Worm (Caenorhabditis elegans): ENCODE measurements around the gene cox-5A.
A peak's percentile ranks its signal among the peaks of the same experiment; 100 is the strongest.

Gene cox-5A

ce11 chrIII:12906611-12907037 is 1.3 kb downstream of the cox-5A start (continued):
- TF ChIP-seq lir-3 (tag; optimal IDR thresholded peaks at IDR 0.05) (no peak), sdz-12 (GFP tag; optimal IDR thresholded peaks at IDR 0.05) (no peak), ZK337.2 (GFP tag; IDR thresholded peaks at IDR 0.05) (no peak), aha-1 (tag) (peak; percentile 85), lin-15B (tag; optimal IDR thresholded peaks at IDR 0.05) (no peak), T26A8.4 (GFP tag; IDR thresholded peaks at IDR 0.05) (peak; percentile 73), lim-7 (GFP tag; IDR thresholded peaks at IDR 0.05) (no peak), zfp-3 (GFP tag; conservative IDR thresholded peaks at IDR 0.05) (no peak; the same call in 1 of the 2 replicates), hlh-11 (tag; optimal IDR thresholded peaks at IDR 0.05) (peak; percentile 8), daf-8 (GFP tag; IDR thresholded peaks at IDR 0.05) (no peak), daf-16 (GFP tag; optimal IDR thresholded peaks at IDR 0.05) (no peak), daf-16 (tag; optimal IDR thresholded peaks at IDR 0.05) (peak; percentile 32), set-16 (GFP tag; IDR thresholded peaks at IDR 0.05) (no peak), unc-62 (GFP tag; optimal IDR thresholded peaks at IDR 0.05 in 1 of 2) (no peak), unc-62 (tag; optimal IDR thresholded peaks at IDR 0.05) (no peak), Y5F2A.4 (GFP tag; optimal IDR thresholded peaks at IDR 0.05) (peak; percentile 20), D1046.2 (GFP tag; IDR thresholded peaks at IDR 0.05) (no peak), egl-43 (GFP tag; IDR thresholded peaks at IDR 0.05) (no peak; the same call in 1 of the 2 replicates), aly-2 (tag; optimal IDR thresholded peaks at IDR 0.05) (no peak), lin-38 (GFP tag; IDR thresholded peaks at IDR 0.05) (peak; percentile 72), F26F4.8 (GFP tag; conservative IDR thresholded peaks at IDR 0.05) (no peak), Y48G9A.11 (GFP tag; IDR thresholded peaks at IDR 0.05) (no peak), ama-1 (optimal IDR thresholded peaks at IDR 0.05) (peak; percentile 91), daf-12 (tag; optimal IDR thresholded peaks at IDR 0.05) (no peak), zip-2 (tag; optimal IDR thresholded peaks at IDR 0.05) (peak; percentile 1), zag-1 (tag; optimal IDR thresholded peaks at IDR 0.05) (no peak), hlh-30 (tag; optimal IDR thresholded peaks at IDR 0.05; ENCODE audit: insufficient read depth) (no peak), lsy-2 (tag; optimal IDR thresholded peaks at IDR 0.05) (peak in 1 of 2 experiments; percentile 68), nhr-42 (GFP tag; IDR thresholded peaks at IDR 0.05) (no peak), ztf-7 (tag; optimal IDR thresholded peaks at IDR 0.05) (no peak), nhr-6 (tag; optimal IDR thresholded peaks at IDR 0.05) (no peak), nhr-48 (tag; optimal IDR thresholded peaks at IDR 0.05) (no peak), spr-3 (GFP tag; optimal IDR thresholded peaks at IDR 0.05) (no peak), saeg-2 (GFP tag; IDR thresholded peaks at IDR 0.05) (no peak), php-3 (GFP tag; IDR thresholded peaks at IDR 0.05) (0 out of 2 replicates have a peak, but pooled peaks have one; percentile 34), R02D3.7 (tag; optimal IDR thresholded peaks at IDR 0.05) (no peak), dve-1 (tag; optimal IDR thresholded peaks at IDR 0.05; ENCODE audit: insufficient read depth) (peak; percentile 34), jun-1 (tag; optimal IDR thresholded peaks at IDR 0.05) (no peak), ceh-82 (tag; optimal IDR thresholded peaks at IDR 0.05) (no peak), F49E8.2 (tag; optimal IDR thresholded peaks at IDR 0.05; ENCODE audit: borderline replicate concordance) (peak; percentile 26), spr-1 (tag; optimal IDR thresholded peaks at IDR 0.05) (peak; percentile 64), ctbp-1 (GFP tag; IDR thresholded peaks at IDR 0.05) (0 out of 2 replicates have a peak, but pooled peaks have one; percentile 34), ceh-20 (GFP tag; IDR thresholded peaks at IDR 0.05) (no peak), dmd-9 (GFP tag; IDR thresholded peaks at IDR 0.05) (no peak), madf-5 (GFP tag; IDR thresholded peaks at IDR 0.05) (0 out of 4 replicates have a peak, but pooled peaks of 1 of the 2 experiments have one; percentile 51), ceh-32 (tag; optimal IDR thresholded peaks at IDR 0.05; ENCODE audit: poor library complexity) (no peak), egl-27 (tag; optimal IDR thresholded peaks at IDR 0.05) (no peak), nhr-76 (tag; optimal IDR thresholded peaks at IDR 0.05) (no peak), Y105C5A.15 (GFP tag; IDR thresholded peaks at IDR 0.05) (no peak), madf-9 (GFP tag; conservative IDR thresholded peaks at IDR 0.05) (no peak), dpl-1 (GFP tag; optimal IDR thresholded peaks at IDR 0.05) (no peak), unc-130 (GFP tag; optimal IDR thresholded peaks at IDR 0.05) (no peak), nhr-28 (tag; optimal IDR thresholded peaks at IDR 0.05) (no peak)
